Fruit fly (Drosophila melanogaster) whole organism, prepupa: ENCODE measurements around the gene Coq8.

Source experiments
- Blimp-1 ChIP-seq: fragments of 200-800 bp; sonication (Bioruptor generic); optimal IDR thresholded peaks from 3 replicates; lab custom pipeline; 2017; ENCODE audit warnings: missing biosample characterization, missing genetic modification characterization, mild to moderate bottlenecking, moderate library complexity, missing genetic modification reagents
- CG10631 ChIP-seq: fragments of 200-800 bp; sonication (Bioruptor generic); optimal IDR thresholded peaks from 2 replicates; lab custom pipeline; 2016; ENCODE audit warnings: missing biosample characterization, missing genetic modification characterization
- CG10669 ChIP-seq: fragments of 200-800 bp; sonication (Bioruptor generic); optimal IDR thresholded peaks from 3 replicates; lab custom pipeline; 2018; ENCODE audit warnings: missing biosample characterization, mild to moderate bottlenecking, missing genetic modification characterization, moderate library complexity
- CG11762 ChIP-seq: fragments of 200-800 bp; sonication (Bioruptor generic); optimal IDR thresholded peaks from 3 replicates; lab custom pipeline; 2016; ENCODE audit warnings: missing biosample characterization, missing genetic modification characterization; ENCODE audit not compliant: insufficient read depth
- CG11902 ChIP-seq: fragments of 200-800 bp; sonication (Bioruptor generic); optimal IDR thresholded peaks from 3 replicates; lab custom pipeline; 2016; ENCODE audit warnings: missing biosample characterization, missing genetic modification characterization
- CG15336 ChIP-seq: fragments of 200-800 bp; sonication (Bioruptor generic); IDR thresholded peaks from 2 replicates; pipeline ENCODE4 v1.3.6; 2022; ENCODE audit warnings: missing biosample characterization, missing genetic modification characterization
- CG1621 ChIP-seq: fragments of 200-800 bp; sonication (Bioruptor generic); optimal IDR thresholded peaks from 3 replicates; lab custom pipeline; 2018; ENCODE audit warnings: missing biosample characterization, mild to moderate bottlenecking, missing genetic modification characterization
- CG16779 ChIP-seq: fragments of 200-800 bp; sonication (Bioruptor generic); optimal IDR thresholded peaks from 3 replicates; lab custom pipeline; 2017; ENCODE audit warnings: missing biosample characterization, mild to moderate bottlenecking, missing genetic modification characterization
- CG3032 ChIP-seq: fragments of 200-800 bp; optimal IDR thresholded peaks from 2 replicates; lab custom pipeline; 2019; ENCODE audit warnings: missing biosample characterization, mild to moderate bottlenecking, missing genetic modification characterization, moderate library complexity
- CG31627 ChIP-seq: fragments of 200-800 bp; sonication (Bioruptor generic); optimal IDR thresholded peaks from 3 replicates; lab custom pipeline; 2016; ENCODE audit warnings: missing biosample characterization, missing genetic modification characterization
- CG32006 ChIP-seq: fragments of 200-800 bp; sonication (Bioruptor generic); optimal IDR thresholded peaks from 3 replicates; lab custom pipeline; 2017; ENCODE audit warnings: missing biosample characterization, mild to moderate bottlenecking, missing genetic modification characterization
- CG34406 ChIP-seq: fragments of 200-800 bp; sonication (Bioruptor generic); optimal IDR thresholded peaks from 3 replicates; lab custom pipeline; 2016; ENCODE audit warnings: missing biosample characterization, missing genetic modification characterization
- CG3919 ChIP-seq: fragments of 200-800 bp; sonication (Bioruptor generic); optimal IDR thresholded peaks from 3 replicates; lab custom pipeline; 2016; ENCODE audit warnings: missing biosample characterization, missing genetic modification characterization
- CG4318 ChIP-seq: fragments of 200-800 bp; sonication (Bioruptor generic); optimal IDR thresholded peaks from 3 replicates; lab custom pipeline; 2017; ENCODE audit warnings: missing biosample characterization, mild to moderate bottlenecking, missing genetic modification characterization
- CG6163 ChIP-seq: fragments of 200-800 bp; sonication (Bioruptor generic); IDR thresholded peaks from 3 replicates; pipeline ENCODE4 v1.3.6; 2022; ENCODE audit warnings: missing biosample characterization, missing genetic modification characterization
- CG6276 ChIP-seq: fragments of 200-800 bp; sonication (Bioruptor generic); optimal IDR thresholded peaks from 2 replicates; lab custom pipeline; 2017; ENCODE audit warnings: missing biosample characterization, mild to moderate bottlenecking, missing genetic modification characterization
- CG6792 ChIP-seq: fragments of 200-800 bp; sonication (Bioruptor generic); optimal IDR thresholded peaks from 3 replicates; lab custom pipeline; 2016; ENCODE audit warnings: missing biosample characterization, missing genetic modification characterization
- CG6854 ChIP-seq: fragments of 200-800 bp; sonication (Bioruptor generic); optimal IDR thresholded peaks from 2 replicates; lab custom pipeline; 2017; ENCODE audit warnings: missing biosample characterization, mild to moderate bottlenecking, missing genetic modification characterization
- CG7368 ChIP-seq: fragments of 200-800 bp; sonication (Bioruptor generic); optimal IDR thresholded peaks from 3 replicates; lab custom pipeline; 2016; ENCODE audit warnings: missing biosample characterization, missing genetic modification characterization
- CG8119 ChIP-seq: fragments of 200-800 bp; sonication (Bioruptor generic); IDR thresholded peaks from 3 replicates; pipeline ENCODE4 v1.3.6; 2022; ENCODE audit warnings: missing biosample characterization, missing genetic modification characterization
- CG8632 ChIP-seq: fragments of 200-800 bp; sonication (Bioruptor generic); optimal IDR thresholded peaks from 3 replicates; lab custom pipeline; 2016; ENCODE audit warnings: missing biosample characterization, missing genetic modification characterization
- Eip75B ChIP-seq: fragments of 200-800 bp; sonication (Bioruptor generic); optimal IDR thresholded peaks from 3 replicates; lab custom pipeline; 2016; ENCODE audit warnings: missing biosample characterization, missing genetic modification characterization
- Eip78C ChIP-seq: fragments of 200-800 bp; sonication (Bioruptor generic); peaks from one replicate; lab custom pipeline; 2016; ENCODE audit warnings: missing biosample characterization, missing genetic modification characterization
- Eip93F ChIP-seq: fragments of 200-800 bp; sonication (Bioruptor generic); optimal IDR thresholded peaks from 2 replicates; lab custom pipeline; 2016; ENCODE audit warnings: missing biosample characterization, mild to moderate bottlenecking, missing genetic modification characterization
- Ets21C ChIP-seq: fragments of 200-800 bp; sonication (Bioruptor generic); optimal IDR thresholded peaks from 3 replicates; lab custom pipeline; 2016; ENCODE audit warnings: missing biosample characterization, missing genetic modification characterization
- Ets96B ChIP-seq: fragments of 200-800 bp; optimal IDR thresholded peaks from 2 replicates; lab custom pipeline; 2019; ENCODE audit warnings: missing biosample characterization, mild to moderate bottlenecking, missing genetic modification characterization, moderate library complexity
- Gug ChIP-seq: fragments of 200-800 bp; sonication (Bioruptor generic); IDR thresholded peaks from 2 replicates; pipeline ENCODE4 v1.3.6; 2022; ENCODE audit warnings: missing biosample characterization, missing genetic modification characterization
- Hr38 ChIP-seq: sonication (Bioruptor generic); optimal IDR thresholded peaks from 2 replicates; lab custom pipeline; 2016; ENCODE audit warnings: missing biosample characterization, missing genetic modification characterization
- Hr39 ChIP-seq: fragments of 200-800 bp; sonication (Bioruptor generic); optimal IDR thresholded peaks from 2 replicates; lab custom pipeline; 2016; ENCODE audit warnings: missing biosample characterization, missing genetic modification characterization
- Hr4 ChIP-seq: fragments of 200-800 bp; sonication (Bioruptor generic); optimal IDR thresholded peaks from 3 replicates; lab custom pipeline; 2016; ENCODE audit warnings: missing biosample characterization, missing genetic modification characterization
- Lpt ChIP-seq: fragments of 200-800 bp; sonication (Bioruptor generic); optimal IDR thresholded peaks from 3 replicates; lab custom pipeline; 2016; ENCODE audit warnings: missing biosample characterization, missing genetic modification characterization
- Met ChIP-seq: fragments of 200-800 bp; sonication (Bioruptor generic); optimal IDR thresholded peaks from 3 replicates; lab custom pipeline; 2016; ENCODE audit warnings: missing biosample characterization, missing genetic modification characterization
- OdsH ChIP-seq: fragments of 200-800 bp; sonication (Bioruptor generic); optimal IDR thresholded peaks from 3 replicates; lab custom pipeline; 2016; ENCODE audit warnings: missing biosample characterization, missing genetic modification characterization
- Smox ChIP-seq: fragments of 200-800 bp; sonication (Bioruptor generic); optimal IDR thresholded peaks from 3 replicates; lab custom pipeline; 2016; ENCODE audit warnings: missing biosample characterization, missing genetic modification characterization
- Sox102F ChIP-seq: fragments of 200-800 bp; sonication (Bioruptor generic); optimal IDR thresholded peaks from 2 replicates; lab custom pipeline; 2016; ENCODE audit warnings: missing biosample characterization, mild to moderate bottlenecking, missing genetic modification characterization
- Sox15 ChIP-seq: fragments of 200-800 bp; sonication (Bioruptor generic); optimal IDR thresholded peaks from 3 replicates; lab custom pipeline; 2016; ENCODE audit warnings: missing biosample characterization, missing genetic modification characterization
- achi ChIP-seq: fragments of 200-800 bp; sonication (Bioruptor generic); optimal IDR thresholded peaks from 3 replicates; lab custom pipeline; 2016; ENCODE audit warnings: missing biosample characterization, missing genetic modification characterization
- acj6 ChIP-seq: fragments of 200-800 bp; sonication (Bioruptor generic); optimal IDR thresholded peaks from 3 replicates; lab custom pipeline; 2016; ENCODE audit warnings: missing biosample characterization, missing genetic modification characterization
- dac ChIP-seq: fragments of 200-800 bp; sonication (Bioruptor generic); optimal IDR thresholded peaks from 2 replicates; lab custom pipeline; 2017; ENCODE audit warnings: missing biosample characterization, mild to moderate bottlenecking, missing genetic modification characterization
- dsx ChIP-seq: fragments of 200-800 bp; optimal IDR thresholded peaks from 3 replicates; lab custom pipeline; 2019; ENCODE audit warnings: missing biosample characterization, mild to moderate bottlenecking, missing genetic modification characterization, moderate library complexity; ENCODE audit not compliant: poor library complexity, severe bottlenecking
- eg ChIP-seq: fragments of 200-800 bp; sonication (Bioruptor generic); IDR thresholded peaks from 3 replicates; pipeline ENCODE4 v1.3.6; 2022; ENCODE audit warnings: missing biosample characterization, missing genetic modification characterization
- esn ChIP-seq: fragments of 200-800 bp; sonication (Bioruptor generic); optimal IDR thresholded peaks from 2 replicates; lab custom pipeline; 2016; ENCODE audit warnings: missing biosample characterization, mild to moderate bottlenecking, missing genetic modification characterization, moderate library complexity
- fd59A ChIP-seq: fragments of 200-800 bp; sonication (Bioruptor generic); optimal IDR thresholded peaks from 2 replicates; lab custom pipeline; 2017; ENCODE audit warnings: missing biosample characterization, mild to moderate bottlenecking, missing genetic modification characterization, missing genetic modification reagents
- fd85E ChIP-seq: fragments of 200-800 bp; sonication (Bioruptor generic); optimal IDR thresholded peaks from 3 replicates; lab custom pipeline; 2016; ENCODE audit warnings: missing biosample characterization, missing genetic modification characterization
- fkh ChIP-seq: fragments of 200-800 bp; sonication (Bioruptor generic); optimal IDR thresholded peaks from 3 replicates; lab custom pipeline; 2017; ENCODE audit warnings: missing biosample characterization, mild to moderate bottlenecking, missing genetic modification characterization, moderate library complexity
- lz ChIP-seq: fragments of 200-800 bp; sonication (Bioruptor generic); optimal IDR thresholded peaks from 3 replicates; lab custom pipeline; 2016; ENCODE audit warnings: missing biosample characterization, missing genetic modification characterization
- net ChIP-seq: fragments of 200-800 bp; sonication (Bioruptor generic); optimal IDR thresholded peaks from 3 replicates; lab custom pipeline; 2016; ENCODE audit warnings: missing biosample characterization, missing genetic modification characterization
- pdm3 ChIP-seq: fragments of 200-800 bp; sonication (Bioruptor generic); optimal IDR thresholded peaks from 3 replicates; lab custom pipeline; 2016; ENCODE audit warnings: missing biosample characterization, missing genetic modification characterization
- salr ChIP-seq, 2 experiments: fragments of 200-800 bp; sonication (Bioruptor generic); optimal IDR thresholded peaks; 3 replicates each; lab custom pipeline; 2016 to 2018; ENCODE audit warnings: missing biosample characterization in 2 of 2, missing genetic modification characterization in 2 of 2, mild to moderate bottlenecking in 1 of 2
- ss ChIP-seq, 2 experiments: fragments of 200-800 bp; sonication (Bioruptor generic); optimal IDR thresholded peaks; 2 replicates in 1 of 2; 3 replicates in 1 of 2; lab custom pipeline; 2017 to 2018; ENCODE audit warnings: mild to moderate bottlenecking in 2 of 2, missing biosample characterization in 2 of 2, missing genetic modification characterization in 2 of 2, moderate library complexity in 1 of 2
- topi ChIP-seq: fragments of 200-800 bp; sonication (Bioruptor generic); optimal IDR thresholded peaks from 3 replicates; lab custom pipeline; 2016; ENCODE audit warnings: missing biosample characterization, missing genetic modification characterization

Gene Coq8

DNA sequence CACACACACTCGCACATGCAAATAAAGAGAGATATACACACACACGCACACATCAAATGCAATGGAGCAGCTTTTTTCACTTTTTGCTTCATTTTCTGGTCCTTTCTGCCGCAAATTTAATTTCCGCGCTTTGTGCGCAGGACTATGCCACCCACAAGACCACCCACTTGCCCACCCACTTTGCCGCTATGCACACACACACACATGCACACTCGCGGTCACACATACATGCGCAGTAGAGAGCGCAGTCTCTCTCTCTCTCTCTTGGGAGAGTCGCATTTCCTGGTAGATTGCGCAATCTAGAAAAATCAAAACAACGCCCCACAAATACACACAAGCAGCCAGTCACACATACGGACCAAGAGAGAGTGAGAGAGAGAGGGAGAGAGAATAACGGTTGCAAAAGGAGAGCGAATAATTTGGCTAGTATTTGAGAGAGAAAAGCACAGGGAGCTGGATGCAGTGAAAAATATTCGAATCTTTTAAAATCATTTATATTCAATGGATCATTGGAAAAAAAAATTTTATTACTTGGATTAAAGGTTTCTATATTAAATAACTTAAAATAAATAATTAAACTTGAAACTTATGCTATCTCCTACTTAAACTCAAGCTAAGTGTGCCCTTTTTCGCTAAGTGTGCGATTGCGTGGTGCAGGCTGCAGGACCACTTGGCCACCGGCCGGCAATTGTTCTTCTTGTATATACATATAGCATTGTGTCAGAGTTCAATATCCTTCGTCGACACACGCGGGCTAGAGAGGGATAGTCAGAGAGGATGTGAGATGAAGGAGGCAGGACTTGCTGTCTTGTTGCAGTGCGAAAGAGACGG, 24.7 kb upstream of the Coq8 start:
- TF ChIP-seq CG10631 (peak; percentile 31), Eip93F (GFP tag; lab: Kevin White, UChicago) (no peak), Gug (GFP tag; lab: Robert Waterston, UW) (0 out of 2 replicates have a peak, but pooled peaks have one; percentile 34), net (GFP tag; lab: Kevin White, UChicago) (no peak), dac (no peak), topi (GFP tag; lab: Kevin White, UChicago) (peak; percentile 19), CG6276 (GFP tag; lab: Kevin White, UChicago) (no peak), CG6163 (peak; percentile 66), Eip78C (GFP tag; lab: Kevin White, UChicago) (peak; percentile 81), CG31627 (no peak), eg (GFP tag; lab: Robert Waterston, UW) (peak; percentile 70; the same call in 2 of the 3 replicates), fkh (GFP tag; lab: Kevin White, UChicago) (no peak), CG32006 (GFP tag; lab: Kevin White, UChicago) (peak; percentile 17), dsx (GFP tag; lab: Kevin White, UChicago) (peak; percentile 14), Hr39 (GFP tag; lab: Kevin White, UChicago) (no peak), Lpt (GFP tag; lab: Kevin White, UChicago) (no peak), CG6792 (GFP tag; lab: Kevin White, UChicago) (no peak), Hr38 (GFP tag; lab: Kevin White, UChicago) (no peak), CG6854 (no peak), CG8119 (peak; percentile 50), Ets21C (GFP tag; lab: Kevin White, UChicago) (no peak), CG1621 (tag; lab: Kevin White, UChicago) (no peak), CG11762 (GFP tag; lab: Kevin White, UChicago) (no peak), CG4318 (GFP tag; lab: Kevin White, UChicago) (no peak), Blimp-1 (GFP tag; lab: Kevin White, UChicago) (no peak), CG11902 (no peak), CG3919 (GFP tag; lab: Kevin White, UChicago) (no peak), CG3032 (tag; lab: Kevin White, UChicago) (peak; percentile 33), CG8632 (GFP tag; lab: Kevin White, UChicago) (peak; percentile 25), OdsH (GFP tag; lab: Kevin White, UChicago) (peak; percentile 6), CG7368 (GFP tag; lab: Kevin White, UChicago) (no peak), CG15336 (GFP tag; lab: Robert Waterston, UW) (peak; percentile 68), Hr4 (GFP tag; lab: Kevin White, UChicago) (no peak), Smox (GFP tag; lab: Kevin White, UChicago) (no peak), Eip75B (no peak), lz (GFP tag; lab: Kevin White, UChicago) (no peak), CG34406 (GFP tag; lab: Kevin White, UChicago) (no peak), CG10669 (peak; percentile 10), salr (GFP tag; optimal IDR thresholded peaks at IDR 0.05; lab: Kevin White, UChicago) (no peak), Sox15 (GFP tag; lab: Kevin White, UChicago) (no peak), ss (GFP tag; optimal IDR thresholded peaks at IDR 0.05; lab: Kevin White, UChicago) (peak in 1 of 2 experiments; percentile 43), acj6 (peak; percentile 34), CG16779 (tag; lab: Kevin White, UChicago) (no peak), Sox102F (no peak), fd85E (GFP tag; lab: Kevin White, UChicago) (no peak), fd59A (GFP tag; lab: Kevin White, UChicago) (no peak), Met (peak; percentile 10), Ets96B (tag; lab: Kevin White, UChicago) (peak; percentile 20), pdm3 (GFP tag; lab: Kevin White, UChicago) (no peak), achi (peak; percentile 5), esn (GFP tag; lab: Kevin White, UChicago) (peak; percentile 0)
